Fruit fly (Drosophila melanogaster): ENCODE results near the gene Pvf2.

The Pvf2 gene

dm6 chr2L:7047703-7048102, 36.7 kb downstream of the Pvf2 start:
- TF ChIP-seq OdsH (GFP tag; optimal IDR thresholded peaks at IDR 0.05): peak; percentile 17
- TF ChIP-seq foxo (GFP tag; optimal IDR thresholded peaks at IDR 0.05): no peak

- TF ChIP-seq h (GFP tag; optimal IDR thresholded peaks at IDR 0.05) (peak; percentile 14), sv (GFP tag; optimal IDR thresholded peaks at IDR 0.05) (no peak), Myc (optimal IDR thresholded peaks at IDR 0.05) (no peak), sage (GFP tag; optimal IDR thresholded peaks at IDR 0.05) (no peak), lola (GFP tag; optimal IDR thresholded peaks at IDR 0.05) (no peak), Abd-B (GFP tag; optimal IDR thresholded peaks at IDR 0.05) (no peak), Hnf4 (GFP tag; optimal IDR thresholded peaks at IDR 0.05) (no peak), Hr78 (GFP tag; optimal IDR thresholded peaks at IDR 0.05) (no peak), tai (GFP tag; optimal IDR thresholded peaks at IDR 0.05) (no peak), Dif (GFP tag; optimal IDR thresholded peaks at IDR 0.05; ENCODE audit: partially characterized antibody) (no peak), N (GFP tag; optimal IDR thresholded peaks at IDR 0.05) (no peak), foxo (GFP tag; optimal IDR thresholded peaks at IDR 0.05) (peak in 1 of 2 experiments; percentile 43), Rel (GFP tag; optimal IDR thresholded peaks at IDR 0.05) (no peak), Rel (tag; optimal IDR thresholded peaks at IDR 0.05) (no peak), Sp1 (GFP tag; optimal IDR thresholded peaks at IDR 0.05) (peak; percentile 14), woc (GFP tag; optimal IDR thresholded peaks at IDR 0.05) (peak; percentile 4), HLH106 (tag; optimal IDR thresholded peaks at IDR 0.05) (peak; percentile 44), Vsx2 (GFP tag; optimal IDR thresholded peaks at IDR 0.05; ENCODE audit: partially characterized antibody) (no peak), Hr83 (GFP tag; optimal IDR thresholded peaks at IDR 0.05; ENCODE audit: poor library complexity, severe bottlenecking) (peak; percentile 26), br (GFP tag; optimal IDR thresholded peaks at IDR 0.05) (no peak), rgr (GFP tag; optimal IDR thresholded peaks at IDR 0.05) (peak; percentile 8), dsf (GFP tag; optimal IDR thresholded peaks at IDR 0.05; ENCODE audit: borderline replicate concordance) (no peak), OdsH (GFP tag; optimal IDR thresholded peaks at IDR 0.05) (no peak), usp (GFP tag; optimal IDR thresholded peaks at IDR 0.05) (no peak), jim (GFP tag; optimal IDR thresholded peaks at IDR 0.05) (no peak), fru (GFP tag; optimal IDR thresholded peaks at IDR 0.05) (peak; percentile 48), ey (GFP tag; optimal IDR thresholded peaks at IDR 0.05) (peak; percentile 7), CG9705 (GFP tag; optimal IDR thresholded peaks at IDR 0.05) (no peak), psq (GFP tag; optimal IDR thresholded peaks at IDR 0.05) (peak; percentile 3), dmrt93B (GFP tag; optimal IDR thresholded peaks at IDR 0.05) (peak; percentile 23), brk (GFP tag; optimal IDR thresholded peaks at IDR 0.05) (no peak), pan (optimal IDR thresholded peaks at IDR 0.05) (no peak), GATAd (GFP tag; optimal IDR thresholded peaks at IDR 0.05) (no peak), dl (GFP tag; optimal IDR thresholded peaks at IDR 0.05; ENCODE audit: insufficient read depth in 1 of 2, partially characterized antibody in 2 of 2) (no peak), Mio (GFP tag; optimal IDR thresholded peaks at IDR 0.05) (no peak), CrebA (GFP tag; optimal IDR thresholded peaks at IDR 0.05; ENCODE audit: borderline replicate concordance) (no peak), Dfd (GFP tag; optimal IDR thresholded peaks at IDR 0.05) (no peak), Jra (GFP tag; optimal IDR thresholded peaks at IDR 0.05) (no peak), CG32264 (GFP tag; optimal IDR thresholded peaks at IDR 0.05) (no peak)
Measured at dm6 chr2L:7043039-7043905, 41.2 kb downstream of the Pvf2 start.

Measured in whole organism, wandering third instar larva.